Worm (Caenorhabditis elegans) whole organism, L2 larva: ENCODE results near the gene ZK697.1.

Experiments
- ZK546.5 ChIP-seq: sonication (generic microtip); optimal IDR thresholded peaks from 2 replicates; lab custom pipeline; 2017; ENCODE audit warnings: missing biosample characterization, missing genetic modification characterization
- alr-1 ChIP-seq: fragments of 150-350 bp; optimal IDR thresholded peaks from 2 replicates; lab custom pipeline; 2014; ENCODE audit warnings: missing biosample characterization, missing genetic modification characterization
- aly-2 ChIP-seq: fragments of 150-350 bp; optimal IDR thresholded peaks from 2 replicates; lab custom pipeline; 2014; ENCODE audit warnings: missing biosample characterization, missing genetic modification characterization
- ceh-16 ChIP-seq: fragments of 150-350 bp; optimal IDR thresholded peaks from 2 replicates; lab custom pipeline; 2014; ENCODE audit warnings: missing biosample characterization, missing genetic modification characterization
- lin-11 ChIP-seq: fragments of 150-350 bp; sonication (generic microtip); optimal IDR thresholded peaks from 2 replicates; lab custom pipeline; 2014; ENCODE audit warnings: missing biosample characterization, missing genetic modification characterization, inconsistent platforms, mixed read lengths
- lsy-2 ChIP-seq, 2 experiments: fragments of 150-350 bp in 1 of 2; sonication (generic microtip) in 1 of 2; optimal IDR thresholded peaks; 2 replicates each; lab custom pipeline; 2014 to 2017; ENCODE audit warnings: missing biosample characterization in 2 of 2, missing genetic modification characterization in 2 of 2
- mab-5 ChIP-seq: fragments of 150-350 bp; optimal IDR thresholded peaks from 2 replicates; lab custom pipeline; 2014; ENCODE audit warnings: missing biosample characterization, missing genetic modification characterization
- nhr-237 ChIP-seq: fragments of 150-350 bp; optimal IDR thresholded peaks from 2 replicates; lab custom pipeline; 2014; ENCODE audit warnings: missing biosample characterization, missing genetic modification characterization
- sem-4 ChIP-seq: fragments of 150-350 bp; optimal IDR thresholded peaks from 2 replicates; lab custom pipeline; 2014; ENCODE audit warnings: missing biosample characterization, missing genetic modification reagents, missing genetic modification characterization
- skn-1 ChIP-seq: sonication (generic microtip); optimal IDR thresholded peaks from 2 replicates; lab custom pipeline; 2017; ENCODE audit warnings: missing biosample characterization, missing genetic modification characterization
- snpc-4 ChIP-seq: fragments of 150-350 bp; optimal IDR thresholded peaks from 2 replicates; lab custom pipeline; 2014; ENCODE audit warnings: missing biosample characterization, missing genetic modification characterization
- unc-39 ChIP-seq: fragments of 150-350 bp; optimal IDR thresholded peaks from 2 replicates; lab custom pipeline; 2014; ENCODE audit warnings: missing biosample characterization, missing genetic modification characterization
- unc-62 ChIP-seq: fragments of 150-350 bp; optimal IDR thresholded peaks from 2 replicates; lab custom pipeline; 2014; ENCODE audit warnings: missing biosample characterization, missing genetic modification reagents, missing genetic modification characterization

- no peak for TF ChIP-seq lin-11 (tag; lab: Kevin White, UChicago)
- no peak for TF ChIP-seq ZK546.5 (tag; lab: Kevin White, UChicago)
- no peak for TF ChIP-seq nhr-237 (tag; lab: Kevin White, UChicago)
- TF ChIP-seq skn-1 (tag; lab: Kevin White, UChicago), result no peak
- no peak for TF ChIP-seq ceh-16 (tag; lab: Kevin White, UChicago)
- no peak for TF ChIP-seq lsy-2 (tag; optimal IDR thresholded peaks at IDR 0.05; lab: Kevin White, UChicago)
- TF ChIP-seq snpc-4 (tag; lab: Kevin White, UChicago), result no peak
- no peak for TF ChIP-seq mab-5
- TF ChIP-seq sem-4, result peak; percentile 3
- TF ChIP-seq aly-2 (tag; lab: Kevin White, UChicago), result no peak
- no peak for TF ChIP-seq unc-62
- TF ChIP-seq alr-1 (tag; lab: Kevin White, UChicago), result no peak
- no peak for TF ChIP-seq unc-39 (tag; lab: Kevin White, UChicago)
Measured at ce11 chrV:1789495-1789894, 36.9 kb downstream of the ZK697.1 start.
